Worm (Caenorhabditis elegans) whole organism, mixed stage, embryonic: ENCODE data around the gene F22E12.3.

Experiments
- ceh-83 ChIP-seq: fragments of 200-800 bp; sonication (Bioruptor generic); optimal IDR thresholded peaks from 2 replicates; lab custom pipeline; 2018; ENCODE audit warnings: mild to moderate bottlenecking, missing genetic modification characterization, missing compliant biosample characterization
- elt-3 ChIP-seq: fragments of 150-350 bp; optimal IDR thresholded peaks from 2 replicates; lab custom pipeline; 2014; ENCODE audit warnings: missing biosample characterization, missing genetic modification characterization
- lin-13 ChIP-seq: fragments of 150-350 bp; optimal IDR thresholded peaks from 2 replicates; lab custom pipeline; 2014; ENCODE audit warnings: missing biosample characterization, missing genetic modification characterization
- nhr-237 ChIP-seq: fragments of 150-350 bp; optimal IDR thresholded peaks from 2 replicates; lab custom pipeline; 2014; ENCODE audit warnings: missing biosample characterization, missing genetic modification characterization

ce11 chrV:10467659-10468058 lies 4.5 kb upstream of the F22E12.3 start:
- TF ChIP-seq lin-13 (tag; lab: Kevin White, UChicago) (no peak), nhr-237 (tag; lab: Kevin White, UChicago) (no peak), elt-3 (no peak), ceh-83 (GFP tag; lab: Kevin White, UChicago) (no peak)
